Worm (Caenorhabditis elegans) whole organism, young adult: ENCODE measurements around the gene C04G2.5.
A peak's percentile ranks its signal among the peaks of the same experiment; 100 is the strongest.

Experiments
- B0261.1 ChIP-seq: sonication (generic microtip); optimal IDR thresholded peaks from 2 replicates; lab custom pipeline; 2016; ENCODE audit warnings: mild to moderate bottlenecking, missing genetic modification characterization, moderate library complexity, missing compliant biosample characterization
- D2030.7 ChIP-seq: fragments of 200-800 bp; sonication (Bioruptor generic); IDR thresholded peaks from 2 replicates; pipeline ENCODE4 v1.3.6; 2022; ENCODE audit warnings: missing genetic modification reagents, missing genetic modification characterization, missing compliant biosample characterization
- F22D6.2 ChIP-seq: sonication (generic microtip); optimal IDR thresholded peaks from 2 replicates; lab custom pipeline; 2016; ENCODE audit warnings: mild to moderate bottlenecking, missing genetic modification characterization, missing compliant biosample characterization
- F33H1.4 ChIP-seq: fragments of 200-800 bp; sonication (Bioruptor generic); IDR thresholded peaks from 2 replicates; pipeline ENCODE4 v1.3.6; 2022; ENCODE audit warnings: missing genetic modification reagents, missing genetic modification characterization, missing compliant biosample characterization
- F37B4.10 ChIP-seq: fragments of 200-800 bp; sonication (Bioruptor generic); IDR thresholded peaks from 2 replicates; pipeline ENCODE4 v1.3.6; 2022; ENCODE audit warnings: missing genetic modification characterization, missing compliant biosample characterization
- F39B2.1 ChIP-seq: fragments of 200-800 bp; sonication (Bioruptor generic); IDR thresholded peaks from 2 replicates; pipeline ENCODE4 v1.3.6; 2022; ENCODE audit warnings: missing genetic modification reagents, missing genetic modification characterization, missing compliant biosample characterization
- F52B5.7 ChIP-seq: sonication (generic microtip); optimal IDR thresholded peaks from 2 replicates; lab custom pipeline; 2016; ENCODE audit warnings: mild to moderate bottlenecking, missing genetic modification characterization, missing compliant biosample characterization
- F55B11.4 ChIP-seq: sonication (generic microtip); optimal IDR thresholded peaks from 2 replicates; lab custom pipeline; 2016; ENCODE audit warnings: missing compliant biosample characterization, missing genetic modification characterization, borderline replicate concordance; ENCODE audit not compliant: insufficient read depth
- F57A8.1 ChIP-seq: fragments of 200-800 bp; sonication (Bioruptor generic); optimal IDR thresholded peaks from 2 replicates; lab custom pipeline; 2018; ENCODE audit warnings: mild to moderate bottlenecking, missing genetic modification characterization, moderate library complexity, missing compliant biosample characterization
- K11D2.4 ChIP-seq: fragments of 200-800 bp; sonication (Bioruptor generic); IDR thresholded peaks from 2 replicates; pipeline ENCODE4 v1.3.6; 2022; ENCODE audit warnings: missing genetic modification reagents, missing genetic modification characterization, missing compliant biosample characterization
- Y53G8AR.9 ChIP-seq: fragments of 200-800 bp; sonication (Bioruptor generic); conservative IDR thresholded peaks from 2 replicates; pipeline ENCODE4 v1.3.6; 2022; ENCODE audit warnings: missing genetic modification reagents, missing genetic modification characterization, missing compliant biosample characterization
- Y56A3A.18 ChIP-seq: fragments of 200-800 bp; sonication (Bioruptor generic); IDR thresholded peaks from 2 replicates; pipeline ENCODE4 v1.3.6; 2022; ENCODE audit warnings: missing genetic modification reagents, missing genetic modification characterization, missing compliant biosample characterization
- ama-1 ChIP-seq, 3 experiments: fragments of 150-350 bp in 1 of 3; sonication (generic microtip) in 2 of 3; optimal IDR thresholded peaks; 2 replicates each; lab custom pipeline; 2014 to 2018; ENCODE audit warnings: missing biosample characterization in 2 of 3, missing genetic modification characterization in 2 of 3, missing genetic modification reagents in 2 of 3
- attf-3 ChIP-seq: fragments of 200-800 bp; sonication (Bioruptor generic); conservative IDR thresholded peaks from 2 replicates; pipeline ENCODE4 v1.3.6; 2022; ENCODE audit warnings: missing genetic modification reagents, missing genetic modification characterization, missing compliant biosample characterization
- chd-7 ChIP-seq: sonication (generic microtip); optimal IDR thresholded peaks from 2 replicates; lab custom pipeline; 2016; ENCODE audit warnings: mild to moderate bottlenecking, missing genetic modification characterization, moderate library complexity, missing compliant biosample characterization
- egrh-3 ChIP-seq: fragments of 200-800 bp; sonication (Bioruptor generic); IDR thresholded peaks from 2 replicates; pipeline ENCODE4 v1.3.6; 2022; ENCODE audit warnings: missing genetic modification reagents, missing genetic modification characterization, missing compliant biosample characterization
- hlh-26 ChIP-seq: fragments of 200-800 bp; sonication (Bioruptor generic); conservative IDR thresholded peaks from 2 replicates; pipeline ENCODE4 v1.3.6; 2022; ENCODE audit warnings: missing genetic modification reagents, missing genetic modification characterization, missing compliant biosample characterization
- hrde-1 ChIP-seq: sonication (generic microtip); optimal IDR thresholded peaks from 2 replicates; lab custom pipeline; 2016; ENCODE audit warnings: missing genetic modification characterization, mild to moderate bottlenecking, missing compliant biosample characterization, moderate library complexity, missing genotype, missing genetic modification reagents, borderline replicate concordance
- let-607 ChIP-seq, 2 experiments: fragments of 200-800 bp in 1 of 2; sonication (Bioruptor generic) in 1 of 2; sonication (generic microtip) in 1 of 2; optimal IDR thresholded peaks; 2 replicates each; lab custom pipeline; 2016 to 2018; ENCODE audit warnings: mild to moderate bottlenecking in 2 of 2, missing compliant biosample characterization in 2 of 2, missing genetic modification characterization in 2 of 2, moderate library complexity in 2 of 2, missing genotype in 1 of 2
- mes-4 ChIP-seq: sonication (generic microtip); optimal IDR thresholded peaks from 2 replicates; lab custom pipeline; 2016; ENCODE audit warnings: missing genotype, missing genetic modification characterization, missing compliant biosample characterization
- nfya-1 ChIP-seq: sonication (generic microtip); optimal IDR thresholded peaks from 2 replicates; lab custom pipeline; 2017; ENCODE audit warnings: antibody characterized with exemption, missing compliant biosample characterization, missing genetic modification characterization, borderline replicate concordance; ENCODE audit not compliant: insufficient read depth
- nhr-90 ChIP-seq: sonication (generic microtip); optimal IDR thresholded peaks from 2 replicates; lab custom pipeline; 2016; ENCODE audit warnings: missing genotype, mild to moderate bottlenecking, missing genetic modification characterization, missing compliant biosample characterization
- pbrm-1 ChIP-seq: fragments of 200-800 bp; sonication (Bioruptor generic); IDR thresholded peaks from 2 replicates; pipeline ENCODE4 v1.3.6; 2022; ENCODE audit warnings: missing genetic modification reagents, missing genetic modification characterization, missing compliant biosample characterization
- pha-4 ChIP-seq: fragments of 150-350 bp; sonication (generic microtip); optimal IDR thresholded peaks from 2 replicates; lab custom pipeline; 2014; ENCODE audit warnings: missing biosample characterization, missing genetic modification reagents, missing genetic modification characterization
- rcor-1 ChIP-seq: fragments of 200-800 bp; sonication (Bioruptor generic); IDR thresholded peaks from 2 replicates; pipeline ENCODE4 v1.3.6; 2022; ENCODE audit warnings: missing genetic modification reagents, missing genetic modification characterization, missing compliant biosample characterization
- somi-1 ChIP-seq: fragments of 200-800 bp; sonication (Bioruptor generic); optimal IDR thresholded peaks from 2 replicates; lab custom pipeline; 2018; ENCODE audit warnings: mild to moderate bottlenecking, missing genetic modification characterization, missing compliant biosample characterization
- tbx-9 ChIP-seq: sonication (generic microtip); optimal IDR thresholded peaks from 2 replicates; lab custom pipeline; 2016; ENCODE audit warnings: borderline replicate concordance, missing genetic modification characterization, inconsistent platforms, missing compliant biosample characterization
- unc-130 ChIP-seq: sonication (generic microtip); optimal IDR thresholded peaks from 2 replicates; lab custom pipeline; 2016; ENCODE audit warnings: missing genetic modification reagents, missing genetic modification characterization, missing compliant biosample characterization
- unc-62 ChIP-seq: fragments of 150-350 bp; optimal IDR thresholded peaks from 2 replicates; lab custom pipeline; 2014; ENCODE audit warnings: missing biosample characterization, missing genetic modification reagents, missing genetic modification characterization
- zfh-2 ChIP-seq: fragments of 200-800 bp; sonication (Bioruptor generic); conservative IDR thresholded peaks from 2 replicates; pipeline ENCODE4 v1.3.6; 2022; ENCODE audit warnings: missing genetic modification reagents, missing genetic modification characterization, missing compliant biosample characterization
- ztf-25 ChIP-seq: fragments of 200-800 bp; sonication (Bioruptor generic); IDR thresholded peaks from 2 replicates; pipeline ENCODE4 v1.3.6; 2022; ENCODE audit warnings: missing genetic modification reagents, missing genetic modification characterization, missing compliant biosample characterization
- ztf-6 ChIP-seq: fragments of 200-800 bp; sonication (Bioruptor generic); IDR thresholded peaks from 2 replicates; pipeline ENCODE4 v1.3.6; 2022; ENCODE audit warnings: missing genetic modification reagents, missing genetic modification characterization, missing compliant biosample characterization

The C04G2.5 gene

ce11 chrIV:10112570-10112969, 17.5 kb upstream of the C04G2.5 start, which contains the start of gene nsph-3.2:
nsph-3.2 (plus strand) TSS chrIV:10112870.
- TF ChIP-seq chd-7 (tag; lab: Kevin White, UChicago) = no peak
- no peak for TF ChIP-seq mes-4
- no peak for TF ChIP-seq B0261.1 (tag; lab: Kevin White, UChicago)

- TF ChIP-seq Y53G8AR.9 (GFP tag; lab: Robert Waterston, UW) = no peak
- no peak for TF ChIP-seq K11D2.4 (GFP tag; lab: Robert Waterston, UW)
- TF ChIP-seq F37B4.10 (GFP tag; lab: Robert Waterston, UW) = no peak
- no peak for TF ChIP-seq nfya-1 (tag; lab: Kevin White, UChicago)
- no peak for TF ChIP-seq mes-4
- no peak for TF ChIP-seq ztf-6 (GFP tag; lab: Robert Waterston, UW)
- no peak for TF ChIP-seq F55B11.4 (tag; lab: Kevin White, UChicago)
- no peak for TF ChIP-seq hrde-1 (tag; lab: Kevin White, UChicago)
- TF ChIP-seq hlh-26 = no peak
- no peak for TF ChIP-seq F33H1.4
- TF ChIP-seq ztf-25 (GFP tag; lab: Robert Waterston, UW) = no peak
- no peak for TF ChIP-seq zfh-2 (GFP tag; lab: Robert Waterston, UW)
- TF ChIP-seq tbx-9 (tag; lab: Kevin White, UChicago) = no peak
- no peak for TF ChIP-seq F52B5.7
Observed at ce11 chrIV:10111441-10111840, 16.4 kb upstream of the C04G2.5 start, which contains the start of gene spch-1. spch-1 (minus strand) TSS chrIV:10111541.

- TF ChIP-seq let-607 (tag; optimal IDR thresholded peaks at IDR 0.05; lab: Kevin White, UChicago) (no peak), nhr-90 (no peak), D2030.7 (GFP tag; lab: Robert Waterston, UW) (no peak), ama-1 (optimal IDR thresholded peaks at IDR 0.05; lab: Kevin White, UChicago) (no peak), ama-1 (GFP tag; optimal IDR thresholded peaks at IDR 0.05; lab: Kevin White, UChicago) (no peak), egrh-3 (GFP tag; lab: Robert Waterston, UW) (peak; percentile 82; the same call in 1 of the 2 replicates), zfh-2 (GFP tag; lab: Robert Waterston, UW) (peak; percentile 87), unc-130 (no peak), pha-4 (no peak), Y56A3A.18 (no peak), rcor-1 (no peak), F39B2.1 (GFP tag; lab: Robert Waterston, UW) (no peak)
Observed at ce11 chrIV:10110870-10111269, 15.8 kb upstream of the C04G2.5 start.

ce11 chrIV:10110417-10110816, 15.3 kb upstream of the C04G2.5 start, which contains the start of gene egl-38:
egl-38 (minus strand) TSS chrIV:10110517.
- TF ChIP-seq pbrm-1 = no peak
- TF ChIP-seq somi-1 (GFP tag; lab: Kevin White, UChicago) = no peak
- no peak for TF ChIP-seq F57A8.1 (GFP tag; lab: Kevin White, UChicago)

ce11 chrIV:10096881-10097280, 1.8 kb upstream of the C04G2.5 start, which contains the start of gene dis-3:
dis-3 (plus strand) TSS chrIV:10097202.
- TF ChIP-seq unc-62 (GFP tag; lab: Kevin White, UChicago) (no peak), F22D6.2 (no peak), attf-3 (GFP tag; lab: Robert Waterston, UW) (peak; percentile 88)
- TF ChIP-seq, all 124 proteins: peak for 1
